Worm (Caenorhabditis elegans) whole organism, late embryonic: ENCODE results near the gene F53C3.7.

Source experiments
- F13H6.1 ChIP-seq: sonication (generic microtip); optimal IDR thresholded peaks from 2 replicates; lab custom pipeline; 2016; ENCODE audit warnings: missing genetic modification characterization, missing compliant biosample characterization
- zip-5 ChIP-seq: sonication (generic microtip); optimal IDR thresholded peaks from 2 replicates; lab custom pipeline; 2016; ENCODE audit warnings: missing genetic modification characterization, missing compliant biosample characterization

DNA sequence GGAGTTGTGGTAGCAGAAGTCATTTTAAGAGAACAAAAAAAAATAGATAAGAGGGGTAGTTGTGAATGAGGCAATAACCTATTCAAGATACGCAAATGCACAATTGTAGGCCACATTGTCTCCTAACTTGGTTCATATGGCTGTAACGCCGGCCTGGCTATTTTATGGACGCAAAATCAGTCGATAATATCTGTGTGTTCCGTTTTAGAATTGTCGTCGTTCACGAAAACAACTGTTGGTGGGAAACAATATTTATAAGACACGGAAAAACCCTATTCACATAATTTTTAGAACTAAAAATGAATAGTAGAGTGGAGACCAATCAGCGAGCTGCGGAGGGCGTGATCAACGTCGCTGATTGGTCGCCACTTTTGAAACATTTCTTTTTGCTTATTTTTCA, 17.0 kb upstream of the F53C3.7 start, which contains the start of gene sdz-7:
- TF ChIP-seq zip-5 (tag; lab: Kevin White, UChicago) (no peak), F13H6.1 (tag; lab: Kevin White, UChicago) (no peak)
